Worm (Caenorhabditis elegans) whole organism, L3 larva: ENCODE measurements around the gene D2007.1.

ENCODE experiments used
- ZK546.5 ChIP-seq: sonication (generic microtip); optimal IDR thresholded peaks from 2 replicates; lab custom pipeline; 2017; ENCODE audit warnings: missing biosample characterization, missing genetic modification characterization
- ama-1 ChIP-seq: fragments of 150-350 bp; optimal IDR thresholded peaks from 2 replicates; lab custom pipeline; 2018
- ceh-16 ChIP-seq: sonication (generic microtip); optimal IDR thresholded peaks from 2 replicates; lab custom pipeline; 2017; ENCODE audit warnings: missing biosample characterization, missing genetic modification characterization
- ceh-9 ChIP-seq: sonication (generic microtip); optimal IDR thresholded peaks from 2 replicates; lab custom pipeline; 2018; ENCODE audit warnings: missing biosample characterization, missing genetic modification characterization
- daf-12 ChIP-seq: fragments of 150-350 bp; optimal IDR thresholded peaks from 2 replicates; lab custom pipeline; 2014; ENCODE audit warnings: missing biosample characterization, missing genetic modification reagents, missing genetic modification characterization
- egl-27 ChIP-seq: sonication (generic microtip); optimal IDR thresholded peaks from 4 replicates; lab custom pipeline; 2017; ENCODE audit warnings: missing biosample characterization, missing genetic modification reagents, missing genetic modification characterization
- egl-5 ChIP-seq: fragments of 150-350 bp; optimal IDR thresholded peaks from 2 replicates; lab custom pipeline; 2017; ENCODE audit warnings: missing biosample characterization, missing genetic modification reagents, missing genetic modification characterization, inconsistent platforms
- elt-1 ChIP-seq: fragments of 150-350 bp; optimal IDR thresholded peaks from 2 replicates; lab custom pipeline; 2014; ENCODE audit warnings: missing biosample characterization, missing genetic modification characterization
- elt-2 ChIP-seq: sonication (generic microtip); optimal IDR thresholded peaks from 2 replicates; lab custom pipeline; 2016; ENCODE audit warnings: missing genetic modification reagents, mild to moderate bottlenecking, missing genetic modification characterization, missing compliant biosample characterization
- elt-3 ChIP-seq, 3 experiments: fragments of 150-350 bp in 1 of 3; sonication (generic microtip) in 2 of 3; optimal IDR thresholded peaks; 2 replicates in 2 of 3; 4 replicates in 1 of 3; lab custom pipeline; 2014 to 2017; ENCODE audit warnings: missing biosample characterization in 3 of 3, missing genetic modification characterization in 3 of 3
- fkh-10 ChIP-seq: sonication (generic microtip); optimal IDR thresholded peaks from 2 replicates; lab custom pipeline; 2017; ENCODE audit warnings: missing biosample characterization, missing genetic modification reagents, missing genetic modification characterization
- fkh-2 ChIP-seq: fragments of 150-350 bp; optimal IDR thresholded peaks from 2 replicates; lab custom pipeline; 2014; ENCODE audit warnings: missing biosample characterization, missing genetic modification reagents, missing genetic modification characterization
- fos-1 ChIP-seq: fragments of 150-350 bp; optimal IDR thresholded peaks from 2 replicates; lab custom pipeline; 2014; ENCODE audit warnings: missing biosample characterization, missing genetic modification characterization
- lin-15B ChIP-seq: fragments of 150-350 bp; optimal IDR thresholded peaks from 2 replicates; lab custom pipeline; 2014; ENCODE audit warnings: missing biosample characterization, missing genetic modification characterization
- lin-39 ChIP-seq: fragments of 150-350 bp; optimal IDR thresholded peaks from 2 replicates; lab custom pipeline; 2018; ENCODE audit warnings: missing biosample characterization, missing genetic modification reagents, missing genetic modification characterization
- lsy-12 ChIP-seq: sonication (generic microtip); optimal IDR thresholded peaks from 2 replicates; lab custom pipeline; 2016; ENCODE audit warnings: mild to moderate bottlenecking, missing genetic modification characterization, missing compliant biosample characterization
- mdl-1 ChIP-seq: fragments of 150-350 bp; optimal IDR thresholded peaks from 2 replicates; lab custom pipeline; 2014; ENCODE audit warnings: missing biosample characterization, missing genetic modification characterization
- mml-1 ChIP-seq: fragments of 150-350 bp; sonication (generic microtip); optimal IDR thresholded peaks from 3 replicates; lab custom pipeline; 2014; ENCODE audit warnings: missing biosample characterization, missing genetic modification characterization
- nhr-12 ChIP-seq: fragments of 150-350 bp; optimal IDR thresholded peaks from 2 replicates; lab custom pipeline; 2014; ENCODE audit warnings: missing biosample characterization, missing genetic modification characterization
- nhr-23 ChIP-seq: fragments of 150-350 bp; optimal IDR thresholded peaks from 2 replicates; lab custom pipeline; 2014; ENCODE audit warnings: missing biosample characterization, missing genetic modification reagents, missing genetic modification characterization
- nhr-237 ChIP-seq: fragments of 150-350 bp; optimal IDR thresholded peaks from 2 replicates; lab custom pipeline; 2014; ENCODE audit warnings: missing biosample characterization, missing genetic modification characterization
- nhr-25 ChIP-seq: sonication (generic microtip); optimal IDR thresholded peaks from 2 replicates; lab custom pipeline; 2017; ENCODE audit warnings: missing biosample characterization, missing genetic modification characterization
- nhr-28 ChIP-seq: fragments of 150-350 bp; optimal IDR thresholded peaks from 2 replicates; lab custom pipeline; 2014; ENCODE audit warnings: missing biosample characterization, missing genetic modification characterization
- nhr-43 ChIP-seq: sonication (generic microtip); optimal IDR thresholded peaks from 2 replicates; lab custom pipeline; 2016; ENCODE audit warnings: mild to moderate bottlenecking, missing genetic modification characterization, missing compliant biosample characterization; ENCODE audit not compliant: poor library complexity, severe bottlenecking
- nhr-67 ChIP-seq: fragments of 150-350 bp; optimal IDR thresholded peaks from 2 replicates; lab custom pipeline; 2014; ENCODE audit warnings: missing biosample characterization, missing genetic modification characterization
- nhr-77 ChIP-seq: fragments of 150-350 bp; optimal IDR thresholded peaks from 2 replicates; lab custom pipeline; 2014; ENCODE audit warnings: missing biosample characterization, missing genetic modification characterization
- pqm-1 ChIP-seq: fragments of 150-350 bp; optimal IDR thresholded peaks from 2 replicates; lab custom pipeline; 2017; ENCODE audit warnings: missing biosample characterization, missing genetic modification characterization, inconsistent platforms
- snpc-4 ChIP-seq: fragments of 150-350 bp; optimal IDR thresholded peaks from 2 replicates; lab custom pipeline; 2014; ENCODE audit warnings: missing biosample characterization, missing genetic modification characterization
- unc-39 ChIP-seq: sonication (generic microtip); optimal IDR thresholded peaks from 4 replicates; lab custom pipeline; 2017; ENCODE audit warnings: missing biosample characterization, missing genetic modification characterization
- unc-62 ChIP-seq: fragments of 150-350 bp; sonication (generic microtip); optimal IDR thresholded peaks from 4 replicates; lab custom pipeline; 2014; ENCODE audit warnings: missing biosample characterization, missing genetic modification reagents, missing genetic modification characterization
- zag-1 ChIP-seq: fragments of 150-350 bp; optimal IDR thresholded peaks from 2 replicates; lab custom pipeline; 2014; ENCODE audit warnings: missing biosample characterization, missing genetic modification characterization
- ztf-11 ChIP-seq: fragments of 150-350 bp; optimal IDR thresholded peaks from 2 replicates; lab custom pipeline; 2014; ENCODE audit warnings: missing biosample characterization, missing genetic modification characterization

Gene D2007.1

ce11 chrIII:8109459-8110057 lies 45.7 kb upstream of the D2007.1 start (continued):
- TF ChIP-seq ceh-16 (tag; lab: Kevin White, UChicago) (no peak), egl-27 (peak; percentile 74), zag-1 (tag; lab: Kevin White, UChicago) (no peak), elt-1 (no peak), unc-62 (no peak), unc-39 (tag; lab: Kevin White, UChicago) (no peak), ceh-9 (tag; lab: Kevin White, UChicago) (no peak), ztf-11 (no peak), elt-2 (tag; lab: Kevin White, UChicago) (peak; percentile 35)

DNA sequence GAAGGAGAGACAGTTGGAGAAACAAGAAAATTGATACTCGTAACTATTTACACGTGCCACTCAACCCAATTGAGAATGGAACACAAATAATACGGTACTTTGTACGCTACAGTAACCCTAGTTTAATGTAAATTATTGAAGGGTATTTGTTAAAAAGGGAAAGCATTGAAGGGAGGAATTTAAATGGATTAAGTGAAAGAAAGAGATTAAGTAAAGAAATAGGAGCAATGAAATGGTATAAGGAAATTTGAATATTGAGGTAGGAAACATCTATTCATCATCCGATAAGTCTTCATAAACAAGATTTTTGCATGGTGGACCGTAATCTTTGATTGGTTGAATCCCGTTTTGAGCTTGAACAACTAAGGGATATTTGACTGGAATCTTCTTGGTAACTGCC lies 43.9 kb upstream of the D2007.1 start:
- TF ChIP-seq nhr-43 (tag; lab: Kevin White, UChicago) (peak; percentile 36), elt-2 (tag; lab: Kevin White, UChicago) (no peak)
- TF ChIP-seq, all 47 proteins: peak for 1

DNA sequence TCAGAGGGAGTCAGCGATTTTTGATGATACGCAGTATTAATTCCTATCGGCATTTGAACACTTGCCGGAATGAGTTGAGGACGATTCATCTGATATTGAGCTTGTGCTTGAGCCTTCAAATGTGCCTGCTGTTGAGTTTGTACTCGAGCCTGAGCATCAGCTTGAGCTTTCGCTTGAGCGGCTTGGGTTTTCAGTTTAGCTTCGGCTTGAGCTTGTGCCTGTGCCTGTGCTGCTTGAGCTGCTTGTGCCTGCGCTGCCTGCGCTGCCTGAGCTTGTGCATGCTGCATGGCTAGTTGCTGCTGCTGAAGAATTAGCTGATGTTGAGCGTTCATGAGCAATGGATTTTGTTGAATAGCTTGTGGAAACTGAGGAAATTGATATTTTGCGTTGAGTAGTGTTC lies 39.4 kb upstream of the D2007.1 start:
- TF ChIP-seq elt-1 (no peak), mml-1 (tag; lab: Kevin White, UChicago) (no peak), lin-39 (tag; lab: Kevin White, UChicago) (no peak), egl-5 (no peak), elt-3 (tag; optimal IDR thresholded peaks at IDR 0.05; lab: Kevin White, UChicago) (no peak), zag-1 (tag; lab: Kevin White, UChicago) (no peak), ZK546.5 (no peak)

ce11 chrIII:8117155-8117554 lies 38.1 kb upstream of the D2007.1 start:
- no peak for TF ChIP-seq snpc-4 (tag; lab: Kevin White, UChicago)
- no peak for TF ChIP-seq nhr-67 (tag; lab: Kevin White, UChicago)
- no peak for TF ChIP-seq mdl-1 (tag; lab: Kevin White, UChicago)
- no peak for TF ChIP-seq pqm-1 (tag; lab: Kevin White, UChicago)
- TF ChIP-seq nhr-12, result no peak
- no peak for TF ChIP-seq fos-1 (tag; lab: Kevin White, UChicago)
- TF ChIP-seq ztf-11, result no peak
- TF ChIP-seq nhr-28, result no peak
- TF ChIP-seq nhr-237, result no peak
- TF ChIP-seq ama-1 (lab: Kevin White, UChicago), result no peak
- TF ChIP-seq nhr-77 (tag; lab: Kevin White, UChicago), result no peak
- TF ChIP-seq nhr-25 (tag; lab: Kevin White, UChicago), result no peak
- no peak for TF ChIP-seq egl-27
- TF ChIP-seq lsy-12 (tag; lab: Kevin White, UChicago), result no peak
- TF ChIP-seq fkh-2 (tag; lab: Kevin White, UChicago), result no peak
- TF ChIP-seq elt-1, result no peak

ce11 chrIII:8121132-8121531 lies 34.1 kb upstream of the D2007.1 start, which contains the start of gene gei-8:
gei-8 (minus strand) TSS chrIII:8121232.
- TF ChIP-seq daf-12 (tag; lab: Kevin White, UChicago) (no peak), elt-2 (tag; lab: Kevin White, UChicago) (no peak), unc-62 (no peak), ama-1 (lab: Kevin White, UChicago) (no peak), unc-39 (tag; lab: Kevin White, UChicago) (no peak), lin-15B (tag; lab: Kevin White, UChicago) (no peak), fkh-10 (no peak), snpc-4 (tag; lab: Kevin White, UChicago) (no peak), lin-39 (tag; lab: Kevin White, UChicago) (no peak), pqm-1 (tag; lab: Kevin White, UChicago) (no peak)

ce11 chrIII:8121923-8122322 lies 33.3 kb upstream of the D2007.1 start:
- TF ChIP-seq elt-2 (tag; lab: Kevin White, UChicago), result no peak
- TF ChIP-seq nhr-23 (tag; lab: Kevin White, UChicago), result no peak
